Worm (Caenorhabditis elegans) whole organism, midembryonic: ENCODE measurements around the gene hot-3.
"Not testable (repeated sequence)": the region's sequence is repeated elsewhere in the genome, so short reads cannot be mapped to it uniquely, and the experiment has no call there.

Experiments
- T22C8.4 ChIP-seq: fragments of 200-800 bp; sonication (Bioruptor generic); IDR thresholded peaks from 2 replicates; pipeline ENCODE4 v1.3.6; 2022; ENCODE audit warnings: missing genetic modification characterization, missing compliant biosample characterization
- cog-1 ChIP-seq: sonication (generic microtip); optimal IDR thresholded peaks from 2 replicates; lab custom pipeline; 2016; ENCODE audit warnings: missing genetic modification characterization, missing compliant biosample characterization
- flt-1 ChIP-seq: fragments of 200-800 bp; sonication (Bioruptor generic); IDR thresholded peaks from 2 replicates; pipeline ENCODE4 v1.3.6; 2022; ENCODE audit warnings: missing genetic modification characterization, missing compliant biosample characterization
- klf-2 ChIP-seq: fragments of 200-800 bp; sonication (Bioruptor generic); conservative IDR thresholded peaks from 2 replicates; pipeline ENCODE4 v1.3.6; 2022; ENCODE audit warnings: missing genetic modification reagents, missing genetic modification characterization, missing compliant biosample characterization
- med-1 ChIP-seq: sonication (generic microtip); optimal IDR thresholded peaks from 2 replicates; lab custom pipeline; 2017; ENCODE audit warnings: missing genetic modification characterization, mild to moderate bottlenecking, missing compliant biosample characterization, antibody characterized with exemption, missing genetic modification reagents; ENCODE audit not compliant: insufficient read depth
- ref-1 ChIP-seq: fragments of 200-800 bp; sonication (Bioruptor generic); conservative IDR thresholded peaks from 2 replicates; pipeline ENCODE4 v1.3.6; 2022; ENCODE audit warnings: missing genetic modification reagents, missing genetic modification characterization, missing compliant biosample characterization
- tab-1 ChIP-seq: fragments of 200-800 bp; sonication (Bioruptor generic); IDR thresholded peaks from 2 replicates; pipeline ENCODE4 v1.3.6; 2022; ENCODE audit warnings: missing genetic modification characterization, missing compliant biosample characterization
- ztf-23 ChIP-seq: fragments of 200-800 bp; sonication (Bioruptor generic); IDR thresholded peaks from 2 replicates; pipeline ENCODE4 v1.3.6; 2022; ENCODE audit warnings: missing genetic modification reagents, missing genetic modification characterization, missing compliant biosample characterization
- ztf-29 ChIP-seq: fragments of 200-800 bp; sonication (Bioruptor generic); IDR thresholded peaks from 2 replicates; pipeline ENCODE4 v1.3.6; 2022; ENCODE audit warnings: missing genetic modification reagents, missing genetic modification characterization, missing compliant biosample characterization

ce11 chrII:13905556-13905955 lies 26.3 kb downstream of the hot-3 start:
- TF ChIP-seq flt-1; med-1 (GFP tag; lab: Kevin White, UChicago); klf-2 (GFP tag; lab: Robert Waterston, UW); ref-1 (GFP tag; lab: Robert Waterston, UW); cog-1; T22C8.4 (GFP tag; lab: Robert Waterston, UW); ztf-23 (GFP tag; lab: Robert Waterston, UW); ztf-29 (GFP tag; lab: Robert Waterston, UW): not testable (repeated sequence)
- TF ChIP-seq tab-1 (GFP tag; lab: Robert Waterston, UW): peak; percentile 61; the same call in 1 of the 2 replicates
